Fruit fly (Drosophila melanogaster) whole organism, pupa: ENCODE measurements around the gene CG13924.
A peak's percentile ranks its signal among the peaks of the same experiment; 100 is the strongest.

ENCODE experiments used
- CG10348 ChIP-seq: fragments of 200-800 bp; sonication (Bioruptor generic); IDR thresholded peaks from 2 replicates; pipeline ENCODE4 v1.3.6; 2022; ENCODE audit warnings: missing biosample characterization, missing genetic modification characterization
- CG12605 ChIP-seq: fragments of 200-800 bp; sonication (Bioruptor generic); IDR thresholded peaks from 2 replicates; pipeline ENCODE4 v1.3.6; 2022; ENCODE audit warnings: missing biosample characterization, missing genetic modification characterization
- CG13204 ChIP-seq: fragments of 200-800 bp; sonication (Bioruptor generic); optimal IDR thresholded peaks from 2 replicates; lab custom pipeline; 2018; ENCODE audit warnings: missing biosample characterization, mild to moderate bottlenecking, missing genetic modification characterization, moderate library complexity
- CG14655 ChIP-seq: fragments of 200-800 bp; sonication (Bioruptor generic); optimal IDR thresholded peaks from 3 replicates; lab custom pipeline; 2017; ENCODE audit warnings: mild to moderate bottlenecking, missing biosample characterization, missing genetic modification reagents, missing genetic modification characterization
- CG15710 ChIP-seq: fragments of 200-800 bp; sonication (Bioruptor generic); optimal IDR thresholded peaks from 2 replicates; lab custom pipeline; 2018; ENCODE audit warnings: missing biosample characterization, mild to moderate bottlenecking, missing genetic modification characterization, moderate library complexity
- CG17806 ChIP-seq: fragments of 200-800 bp; sonication (Bioruptor generic); optimal IDR thresholded peaks from 2 replicates; lab custom pipeline; 2018; ENCODE audit warnings: missing biosample characterization, mild to moderate bottlenecking, missing genetic modification characterization, moderate library complexity
- CG32121 ChIP-seq: fragments of 200-800 bp; sonication (Bioruptor generic); IDR thresholded peaks from 2 replicates; pipeline ENCODE4 v1.3.6; 2022; ENCODE audit warnings: missing biosample characterization, missing genetic modification characterization
- CG34367 ChIP-seq: fragments of 200-800 bp; sonication (Bioruptor generic); optimal IDR thresholded peaks from 2 replicates; lab custom pipeline; 2018; ENCODE audit warnings: missing biosample characterization, mild to moderate bottlenecking, missing genetic modification characterization
- CG4496 ChIP-seq: fragments of 200-800 bp; sonication (Bioruptor generic); IDR thresholded peaks from 3 replicates; pipeline ENCODE4 v1.3.6; 2022; ENCODE audit warnings: missing biosample characterization, missing genetic modification characterization
- CG8159 ChIP-seq: fragments of 200-800 bp; sonication (Bioruptor generic); optimal IDR thresholded peaks from 3 replicates; lab custom pipeline; 2018; ENCODE audit warnings: missing biosample characterization, mild to moderate bottlenecking, missing genetic modification characterization, moderate library complexity
- CG8301 ChIP-seq: fragments of 200-800 bp; sonication (Bioruptor generic); optimal IDR thresholded peaks from 2 replicates; lab custom pipeline; 2018; ENCODE audit warnings: missing biosample characterization, mild to moderate bottlenecking, missing genetic modification characterization
- CG9948 ChIP-seq: fragments of 200-800 bp; sonication (Bioruptor generic); optimal IDR thresholded peaks from 2 replicates; lab custom pipeline; 2018; ENCODE audit warnings: missing biosample characterization, mild to moderate bottlenecking, missing genetic modification characterization, moderate library complexity
- D1 ChIP-seq: fragments of 200-800 bp; sonication (Bioruptor generic); optimal IDR thresholded peaks from 2 replicates; lab custom pipeline; 2018; ENCODE audit warnings: missing biosample characterization, mild to moderate bottlenecking, missing genetic modification characterization, moderate library complexity
- EcR ChIP-seq: fragments of 200-800 bp; sonication (Bioruptor generic); optimal IDR thresholded peaks from 3 replicates; lab custom pipeline; 2019; ENCODE audit warnings: missing biosample characterization, missing genetic modification characterization, mild to moderate bottlenecking, moderate library complexity, missing genetic modification reagents
- Ets98B ChIP-seq: fragments of 200-800 bp; sonication (Bioruptor generic); IDR thresholded peaks from 2 replicates; pipeline ENCODE4 v1.3.6; 2022; ENCODE audit warnings: missing biosample characterization, missing genetic modification characterization
- Pif1A ChIP-seq: fragments of 200-800 bp; sonication (Bioruptor generic); optimal IDR thresholded peaks from 3 replicates; lab custom pipeline; 2016; ENCODE audit warnings: missing biosample characterization, missing genetic modification characterization
- Pif1B ChIP-seq: fragments of 200-800 bp; sonication (Bioruptor generic); optimal IDR thresholded peaks from 3 replicates; lab custom pipeline; 2016; ENCODE audit warnings: missing biosample characterization, missing genetic modification characterization
- Snoo ChIP-seq: fragments of 200-800 bp; sonication (Bioruptor generic); optimal IDR thresholded peaks from 3 replicates; lab custom pipeline; 2017; ENCODE audit warnings: missing biosample characterization, mild to moderate bottlenecking, missing genetic modification characterization, inconsistent platforms
- fd96Ca ChIP-seq: fragments of 200-800 bp; sonication (Bioruptor generic); IDR thresholded peaks from 3 replicates; pipeline ENCODE4 v1.3.6; 2022; ENCODE audit warnings: missing biosample characterization, missing genetic modification characterization
- gl ChIP-seq: fragments of 200-800 bp; sonication (Bioruptor generic); optimal IDR thresholded peaks from 2 replicates; lab custom pipeline; 2018; ENCODE audit warnings: missing biosample characterization, mild to moderate bottlenecking, missing genetic modification characterization
- rn ChIP-seq: fragments of 200-800 bp; sonication (Bioruptor generic); IDR thresholded peaks from 2 replicates; pipeline ENCODE4 v1.3.6; 2022; ENCODE audit warnings: missing biosample characterization, missing genetic modification characterization

Gene CG13924

dm6 chr3L:1865121-1865727 lies 4.6 kb upstream of the CG13924 start, which contains the start of the genes HBS1 and CG12025:
Gene HBS1, minus strand, starts transcription at chr3L:1865240.
Gene CG12025, plus strand, starts transcription at chr3L:1865430.
- TF ChIP-seq CG34367 (tag; lab: Kevin White, UChicago) = peak; percentile 14
- TF ChIP-seq CG17806 (tag; lab: Kevin White, UChicago) = peak; percentile 44
- TF ChIP-seq gl (tag; lab: Kevin White, UChicago) = no peak
- no peak for TF ChIP-seq EcR (GFP tag; lab: Kevin White, UChicago)
- TF ChIP-seq CG10348 (GFP tag; lab: Robert Waterston, UW) = no peak
- peak; percentile 57; the same call in 1 of the 3 replicates for TF ChIP-seq CG4496
- no peak for TF ChIP-seq CG14655 (GFP tag; lab: Kevin White, UChicago)
- peak; percentile 35 for TF ChIP-seq CG9948 (tag; lab: Kevin White, UChicago)
- no peak for TF ChIP-seq rn
- peak; percentile 68; the same call in 2 of the 3 replicates for TF ChIP-seq fd96Ca (GFP tag; lab: Robert Waterston, UW)
- no peak for TF ChIP-seq Pif1A (GFP tag; lab: Kevin White, UChicago)
- no peak for TF ChIP-seq CG12605 (GFP tag; lab: Robert Waterston, UW)
- TF ChIP-seq Snoo (tag; lab: Kevin White, UChicago) = peak; percentile 2
- TF ChIP-seq CG15710 (tag; lab: Kevin White, UChicago) = peak; percentile 54
- no peak for TF ChIP-seq Pif1B
- no peak for TF ChIP-seq CG32121 (GFP tag; lab: Robert Waterston, UW)
- no peak for TF ChIP-seq D1 (tag; lab: Kevin White, UChicago)
- no peak for TF ChIP-seq CG13204 (GFP tag; lab: Kevin White, UChicago)
- TF ChIP-seq Ets98B (GFP tag; lab: Robert Waterston, UW) = peak; percentile 31; the same call in 1 of the 2 replicates
- TF ChIP-seq CG8159 (tag; lab: Kevin White, UChicago) = peak; percentile 56
- peak; percentile 42 for TF ChIP-seq CG8301 (tag; lab: Kevin White, UChicago)

dm6 chr3L:1866021-1866811 lies 3.6 kb upstream of the CG13924 start:
- no peak for TF ChIP-seq CG17806 (tag; lab: Kevin White, UChicago)
- TF ChIP-seq CG34367 (tag; lab: Kevin White, UChicago) = no peak
- peak; percentile 55 for TF ChIP-seq gl (tag; lab: Kevin White, UChicago)
- no peak for TF ChIP-seq CG14655 (GFP tag; lab: Kevin White, UChicago)
- TF ChIP-seq Ets98B (GFP tag; lab: Robert Waterston, UW) = no peak; the same call in 1 of the 2 replicates
- TF ChIP-seq Pif1A (GFP tag; lab: Kevin White, UChicago) = no peak
- TF ChIP-seq D1 (tag; lab: Kevin White, UChicago) = no peak
- no peak for TF ChIP-seq CG8159 (tag; lab: Kevin White, UChicago)
- TF ChIP-seq fd96Ca (GFP tag; lab: Robert Waterston, UW) = no peak
- no peak for TF ChIP-seq Pif1B
- 0 out of 2 replicates have a peak, but pooled peaks have one; percentile 9 for TF ChIP-seq CG32121 (GFP tag; lab: Robert Waterston, UW)
- 0 out of 2 replicates have a peak, but pooled peaks have one; percentile 7 for TF ChIP-seq CG12605 (GFP tag; lab: Robert Waterston, UW)
- TF ChIP-seq Snoo (tag; lab: Kevin White, UChicago) = no peak
- TF ChIP-seq CG13204 (GFP tag; lab: Kevin White, UChicago) = no peak
- TF ChIP-seq CG4496 = peak; percentile 37; the same call in 1 of the 3 replicates
- TF ChIP-seq rn = no peak
- TF ChIP-seq CG10348 (GFP tag; lab: Robert Waterston, UW) = no peak
- TF ChIP-seq EcR (GFP tag; lab: Kevin White, UChicago) = no peak
- peak; percentile 2 for TF ChIP-seq CG8301 (tag; lab: Kevin White, UChicago)
- no peak for TF ChIP-seq CG15710 (tag; lab: Kevin White, UChicago)
- TF ChIP-seq CG9948 (tag; lab: Kevin White, UChicago) = no peak

- TF ChIP-seq CG8301 (tag; lab: Kevin White, UChicago) (peak; percentile 39), CG12605 (GFP tag; lab: Robert Waterston, UW) (no peak; the same call in 1 of the 2 replicates), Pif1B (no peak), CG4496 (peak; percentile 67; the same call in 2 of the 3 replicates), CG9948 (tag; lab: Kevin White, UChicago) (peak; percentile 30), D1 (tag; lab: Kevin White, UChicago) (no peak), CG13204 (GFP tag; lab: Kevin White, UChicago) (no peak), CG8159 (tag; lab: Kevin White, UChicago) (no peak), CG34367 (tag; lab: Kevin White, UChicago) (no peak), CG15710 (tag; lab: Kevin White, UChicago) (peak; percentile 25), Snoo (tag; lab: Kevin White, UChicago) (no peak), CG17806 (tag; lab: Kevin White, UChicago) (peak; percentile 26), Pif1A (GFP tag; lab: Kevin White, UChicago) (no peak), rn (no peak), fd96Ca (GFP tag; lab: Robert Waterston, UW) (peak; percentile 33; the same call in 1 of the 3 replicates), EcR (GFP tag; lab: Kevin White, UChicago) (no peak), CG10348 (GFP tag; lab: Robert Waterston, UW) (no peak), Ets98B (GFP tag; lab: Robert Waterston, UW) (peak; percentile 66), CG14655 (GFP tag; lab: Kevin White, UChicago) (no peak), CG32121 (GFP tag; lab: Robert Waterston, UW) (peak; percentile 29; the same call in 1 of the 2 replicates)
- TF ChIP-seq, all 21 proteins: peak for 8
Measured at dm6 chr3L:1868841-1869240, 978 bp upstream of the CG13924 start.

dm6 chr3L:1876215-1876625 lies 6.4 kb downstream of the CG13924 start, which contains the start of gene dre4:
Gene dre4, minus strand, starts transcription at chr3L:1876312.
- TF ChIP-seq CG32121 (GFP tag; lab: Robert Waterston, UW) (no peak; the same call in 1 of the 2 replicates), CG8159 (tag; lab: Kevin White, UChicago) (peak; percentile 65), CG14655 (GFP tag; lab: Kevin White, UChicago) (no peak), Snoo (tag; lab: Kevin White, UChicago) (peak; percentile 66), fd96Ca (GFP tag; lab: Robert Waterston, UW) (0 out of 3 replicates have a peak, but pooled peaks have one; percentile 17), Ets98B (GFP tag; lab: Robert Waterston, UW) (peak; percentile 62), CG15710 (tag; lab: Kevin White, UChicago) (peak; percentile 47), CG9948 (tag; lab: Kevin White, UChicago) (peak; percentile 51), CG10348 (GFP tag; lab: Robert Waterston, UW) (no peak), rn (peak; percentile 41; the same call in 1 of the 2 replicates), gl (tag; lab: Kevin White, UChicago) (no peak), CG12605 (GFP tag; lab: Robert Waterston, UW) (peak; percentile 61), Pif1A (GFP tag; lab: Kevin White, UChicago) (no peak), CG4496 (peak; percentile 60), CG17806 (tag; lab: Kevin White, UChicago) (peak; percentile 67), Pif1B (no peak), D1 (tag; lab: Kevin White, UChicago) (no peak), CG13204 (GFP tag; lab: Kevin White, UChicago) (no peak), CG34367 (tag; lab: Kevin White, UChicago) (peak; percentile 48), EcR (GFP tag; lab: Kevin White, UChicago) (peak; percentile 68), CG8301 (tag; lab: Kevin White, UChicago) (peak; percentile 71)
- TF ChIP-seq, all 21 proteins: peak for 13
